Fruit fly (Drosophila melanogaster) whole organism, embryonic: ENCODE results near the gene CG34353.
A peak's percentile ranks its signal among the peaks of the same experiment; 100 is the strongest.

Experiments used
- Atf-2 ChIP-seq: fragments of 200-800 bp; sonication (Bioruptor generic); optimal IDR thresholded peaks from 2 replicates; lab custom pipeline; 2016; ENCODE audit warnings: missing biosample characterization, missing genetic modification characterization
- Bdp1 ChIP-seq: fragments of 200-800 bp; sonication (Bioruptor generic); optimal IDR thresholded peaks from 3 replicates; lab custom pipeline; 2016; ENCODE audit warnings: missing biosample characterization, missing genetic modification characterization
- CG10654 ChIP-seq: fragments of 200-800 bp; sonication (Bioruptor generic); optimal IDR thresholded peaks from 2 replicates; lab custom pipeline; 2016; ENCODE audit warnings: missing biosample characterization, missing genetic modification characterization
- CG11085 ChIP-seq: fragments of 200-800 bp; sonication (Bioruptor generic); IDR thresholded peaks from 2 replicates; pipeline ENCODE4 v1.3.6; 2022; ENCODE audit warnings: missing biosample characterization, missing genetic modification characterization
- CG11723 ChIP-seq: fragments of 200-800 bp; sonication (Bioruptor generic); optimal IDR thresholded peaks from 2 replicates; lab custom pipeline; 2017; ENCODE audit warnings: missing biosample characterization, mild to moderate bottlenecking, missing genetic modification characterization
- CG12391 ChIP-seq: fragments of 200-800 bp; sonication (Bioruptor generic); optimal IDR thresholded peaks from 3 replicates; lab custom pipeline; 2018; ENCODE audit warnings: missing biosample characterization, mild to moderate bottlenecking, missing genetic modification characterization, moderate library complexity
- CG13296 ChIP-seq: fragments of 200-800 bp; sonication (Bioruptor generic); optimal IDR thresholded peaks from 3 replicates; lab custom pipeline; 2018; ENCODE audit warnings: missing biosample characterization, mild to moderate bottlenecking, missing genetic modification characterization
- CG13624 ChIP-seq: fragments of 200-800 bp; sonication (Bioruptor generic); optimal IDR thresholded peaks from 2 replicates; lab custom pipeline; 2016; ENCODE audit warnings: missing biosample characterization, missing genetic modification characterization
- CG13775 ChIP-seq: fragments of 200-800 bp; sonication (Bioruptor generic); optimal IDR thresholded peaks from 3 replicates; lab custom pipeline; 2017; ENCODE audit warnings: missing biosample characterization, mild to moderate bottlenecking, missing genetic modification characterization
- CG14441 ChIP-seq: fragments of 200-800 bp; sonication (Bioruptor generic); IDR thresholded peaks from 2 replicates; pipeline ENCODE4 v1.3.6; 2022; ENCODE audit warnings: missing biosample characterization, missing genetic modification characterization
- CG16815 ChIP-seq: fragments of 200-800 bp; sonication (Bioruptor generic); optimal IDR thresholded peaks from 3 replicates; lab custom pipeline; 2017; ENCODE audit warnings: missing biosample characterization, mild to moderate bottlenecking, missing genetic modification characterization
- CG17186 ChIP-seq: fragments of 200-800 bp; sonication (Bioruptor generic); optimal IDR thresholded peaks from 3 replicates; lab custom pipeline; 2017; ENCODE audit warnings: missing biosample characterization, missing genetic modification reagents, missing genetic modification characterization
- CG2120 ChIP-seq: fragments of 200-800 bp; sonication (Bioruptor generic); optimal IDR thresholded peaks from 3 replicates; lab custom pipeline; 2016; ENCODE audit warnings: missing biosample characterization, missing genetic modification characterization
- CG2678 ChIP-seq: fragments of 200-800 bp; sonication (Bioruptor generic); optimal IDR thresholded peaks from 3 replicates; lab custom pipeline; 2019; ENCODE audit warnings: missing biosample characterization, mild to moderate bottlenecking, missing genetic modification characterization, moderate library complexity
- CG30403 ChIP-seq: fragments of 200-800 bp; sonication (Bioruptor generic); optimal IDR thresholded peaks from 3 replicates; lab custom pipeline; 2016; ENCODE audit warnings: missing biosample characterization, missing genetic modification characterization
- CG33213 ChIP-seq: fragments of 200-800 bp; sonication (Bioruptor generic); optimal IDR thresholded peaks from 3 replicates; lab custom pipeline; 2016; ENCODE audit warnings: missing biosample characterization, missing genetic modification characterization
- CG3407 ChIP-seq: fragments of 200-800 bp; sonication (Bioruptor generic); optimal IDR thresholded peaks from 2 replicates; lab custom pipeline; 2018; ENCODE audit warnings: missing biosample characterization, mild to moderate bottlenecking, missing genetic modification characterization
- CG4360 ChIP-seq: fragments of 200-800 bp; sonication (Bioruptor generic); IDR thresholded peaks from 2 replicates; pipeline ENCODE4 v1.3.6; 2022; ENCODE audit warnings: missing biosample characterization, missing genetic modification characterization
- CG4730 ChIP-seq: fragments of 200-800 bp; sonication (Bioruptor generic); IDR thresholded peaks from 2 replicates; pipeline ENCODE4 v1.3.6; 2022; ENCODE audit warnings: missing biosample characterization, missing genetic modification characterization
- CG4820 ChIP-seq: fragments of 200-800 bp; sonication (Bioruptor generic); optimal IDR thresholded peaks from 3 replicates; lab custom pipeline; 2016; ENCODE audit warnings: missing biosample characterization, missing genetic modification characterization
- CG5245 ChIP-seq: fragments of 200-800 bp; sonication (Bioruptor generic); optimal IDR thresholded peaks from 3 replicates; lab custom pipeline; 2016; ENCODE audit warnings: missing biosample characterization, missing genetic modification characterization
- CG6254 ChIP-seq: fragments of 200-800 bp; sonication (Bioruptor generic); optimal IDR thresholded peaks from 3 replicates; lab custom pipeline; 2017; ENCODE audit warnings: mild to moderate bottlenecking, missing biosample characterization, missing genetic modification reagents, missing genetic modification characterization
- CG6765 ChIP-seq: fragments of 200-800 bp; sonication (Bioruptor generic); optimal IDR thresholded peaks from 3 replicates; lab custom pipeline; 2017; ENCODE audit warnings: missing biosample characterization, mild to moderate bottlenecking, missing genetic modification characterization
- CG7556 ChIP-seq: fragments of 200-800 bp; sonication (Bioruptor generic); optimal IDR thresholded peaks from 2 replicates; lab custom pipeline; 2017; ENCODE audit warnings: missing biosample characterization, mild to moderate bottlenecking, missing genetic modification characterization
- CG7786 ChIP-seq: fragments of 200-800 bp; sonication (Bioruptor generic); optimal IDR thresholded peaks from 2 replicates; lab custom pipeline; 2016; ENCODE audit warnings: missing biosample characterization, missing genetic modification characterization
- CG7963 ChIP-seq: fragments of 200-800 bp; sonication (Bioruptor generic); IDR thresholded peaks from 3 replicates; pipeline ENCODE4 v1.3.6; 2022; ENCODE audit warnings: missing biosample characterization, missing genetic modification characterization; ENCODE audit not compliant: partially characterized antibody
- CG9876 ChIP-seq: fragments of 200-800 bp; sonication (Bioruptor generic); optimal IDR thresholded peaks from 2 replicates; lab custom pipeline; 2016; ENCODE audit warnings: missing biosample characterization, missing genetic modification characterization
- CoRest ChIP-seq: fragments of 200-800 bp; sonication (Bioruptor generic); optimal IDR thresholded peaks from 3 replicates; lab custom pipeline; 2018; ENCODE audit warnings: missing biosample characterization, mild to moderate bottlenecking, missing genetic modification characterization, moderate library complexity
- Hand ChIP-seq: fragments of 200-800 bp; sonication (Bioruptor generic); optimal IDR thresholded peaks from 2 replicates; lab custom pipeline; 2017; ENCODE audit warnings: mild to moderate bottlenecking, missing biosample characterization, missing genetic modification reagents, missing genetic modification characterization
- Hey ChIP-seq: fragments of 200-800 bp; sonication (Bioruptor generic); optimal IDR thresholded peaks from 3 replicates; lab custom pipeline; 2018; ENCODE audit warnings: missing biosample characterization, mild to moderate bottlenecking, missing genetic modification characterization
- MESR4 ChIP-seq: fragments of 200-800 bp; sonication (Bioruptor generic); optimal IDR thresholded peaks from 2 replicates; lab custom pipeline; 2018; ENCODE audit warnings: missing biosample characterization, mild to moderate bottlenecking, missing genetic modification characterization, moderate library complexity
- Mad ChIP-seq: fragments of 200-800 bp; sonication (Bioruptor generic); optimal IDR thresholded peaks from 2 replicates; lab custom pipeline; 2016; ENCODE audit warnings: missing biosample characterization, missing genetic modification characterization
- Mes4 ChIP-seq: fragments of 200-800 bp; sonication (Bioruptor generic); optimal IDR thresholded peaks from 2 replicates; lab custom pipeline; 2016; ENCODE audit warnings: missing biosample characterization, missing genetic modification characterization
- Pdp1 ChIP-seq, 2 experiments: fragments of 200-800 bp; sonication (Bioruptor generic); optimal IDR thresholded peaks; 3 replicates each; lab custom pipeline; 2016; ENCODE audit warnings: missing biosample characterization in 2 of 2, missing genetic modification characterization in 2 of 2, mild to moderate bottlenecking in 1 of 2, moderate library complexity in 1 of 2
- aop ChIP-seq: fragments of 200-800 bp; sonication (Bioruptor generic); IDR thresholded peaks from 2 replicates; pipeline ENCODE4 v1.3.6; 2022; ENCODE audit warnings: missing biosample characterization, missing genetic modification characterization
- ara ChIP-seq: fragments of 200-800 bp; sonication (Bioruptor generic); IDR thresholded peaks from 2 replicates; pipeline ENCODE4 v1.3.6; 2022; ENCODE audit warnings: missing biosample characterization, missing genetic modification characterization
- az2 ChIP-seq: fragments of 200-800 bp; sonication (Bioruptor generic); optimal IDR thresholded peaks from 3 replicates; lab custom pipeline; 2016; ENCODE audit warnings: missing biosample characterization, missing genetic modification characterization
- bcd ChIP-seq: fragments of 200-800 bp; sonication (Bioruptor generic); optimal IDR thresholded peaks from 2 replicates; lab custom pipeline; 2017; ENCODE audit warnings: missing biosample characterization, mild to moderate bottlenecking, missing genetic modification characterization
- btn ChIP-seq: fragments of 200-800 bp; sonication (Bioruptor generic); optimal IDR thresholded peaks from 2 replicates; lab custom pipeline; 2016; ENCODE audit warnings: missing biosample characterization, missing genetic modification characterization
- dm ChIP-seq: fragments of 200-800 bp; sonication (Bioruptor generic); optimal IDR thresholded peaks from 3 replicates; lab custom pipeline; 2016; ENCODE audit warnings: missing biosample characterization, missing genetic modification characterization
- exex ChIP-seq: fragments of 200-800 bp; sonication (Bioruptor generic); optimal IDR thresholded peaks from 4 replicates; lab custom pipeline; 2018; ENCODE audit warnings: missing biosample characterization, mild to moderate bottlenecking, missing genetic modification characterization, moderate library complexity
- fu2 ChIP-seq: fragments of 200-800 bp; sonication (Bioruptor generic); optimal IDR thresholded peaks from 2 replicates; lab custom pipeline; 2016; ENCODE audit warnings: missing biosample characterization, missing genetic modification characterization
- odd ChIP-seq: fragments of 200-800 bp; sonication (Bioruptor generic); optimal IDR thresholded peaks from 2 replicates; lab custom pipeline; 2017; ENCODE audit warnings: missing biosample characterization, mild to moderate bottlenecking, missing genetic modification characterization
- onecut ChIP-seq: fragments of 200-800 bp; sonication (Bioruptor generic); IDR thresholded peaks from 2 replicates; pipeline ENCODE4 v1.3.6; 2022; ENCODE audit warnings: missing biosample characterization, missing genetic modification characterization
- pfk ChIP-seq: fragments of 200-800 bp; sonication (Bioruptor generic); optimal IDR thresholded peaks from 2 replicates; lab custom pipeline; 2018; ENCODE audit warnings: missing biosample characterization, mild to moderate bottlenecking, missing genetic modification characterization, moderate library complexity
- row ChIP-seq: fragments of 200-800 bp; sonication (Bioruptor generic); IDR thresholded peaks from 3 replicates; pipeline ENCODE4 v1.3.6; 2022; ENCODE audit warnings: missing biosample characterization, missing genetic modification characterization
- slou ChIP-seq: fragments of 200-800 bp; sonication (Bioruptor generic); optimal IDR thresholded peaks from 3 replicates; lab custom pipeline; 2016; ENCODE audit warnings: missing biosample characterization, missing genetic modification characterization
- trh ChIP-seq: fragments of 200-800 bp; sonication (Bioruptor generic); optimal IDR thresholded peaks from 2 replicates; lab custom pipeline; 2016; ENCODE audit warnings: missing biosample characterization, missing genetic modification characterization
- ttk ChIP-seq: fragments of 200-800 bp; sonication (Bioruptor generic); IDR thresholded peaks from 2 replicates; pipeline ENCODE4 v2.1.2; 2022; ENCODE audit warnings: missing biosample characterization, missing genetic modification characterization
- unpg ChIP-seq: fragments of 200-800 bp; sonication (Bioruptor generic); optimal IDR thresholded peaks from 3 replicates; lab custom pipeline; 2018; ENCODE audit warnings: missing biosample characterization, mild to moderate bottlenecking, missing genetic modification characterization, moderate library complexity
- vnd ChIP-seq: fragments of 200-800 bp; sonication (Bioruptor generic); IDR thresholded peaks from 3 replicates; pipeline ENCODE4 v1.3.6; 2022; ENCODE audit warnings: missing biosample characterization, missing genetic modification characterization; ENCODE audit not compliant: partially characterized antibody
- zfh1 ChIP-seq: fragments of 200-800 bp; sonication (Bioruptor generic); IDR thresholded peaks from 3 replicates; pipeline ENCODE4 v1.3.6; 2022; ENCODE audit warnings: missing biosample characterization, missing genetic modification characterization

CG34353 gene

DNA sequence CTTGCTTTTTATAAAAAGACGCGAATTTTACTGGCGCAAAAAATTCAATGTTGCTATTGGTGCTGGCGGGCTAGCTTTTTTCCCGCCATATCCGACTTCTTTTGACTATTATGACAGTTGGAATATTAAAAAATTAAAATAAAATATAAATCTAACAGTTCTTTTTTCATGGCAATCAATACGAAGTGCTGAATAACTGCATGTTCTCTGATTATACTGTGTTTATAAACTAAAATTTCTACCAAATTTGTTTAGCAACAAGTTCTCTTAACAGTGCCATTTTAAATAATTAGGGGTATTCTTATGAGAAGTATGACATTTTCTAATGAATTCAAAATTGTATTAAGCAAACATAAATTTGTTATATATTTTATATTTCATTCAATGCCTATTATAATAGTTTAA is 13.7 kb upstream of the CG34353 start, which contains the start of gene Boh1 (continued):
- peak; percentile 20 for TF ChIP-seq CG7556 (GFP tag; lab: Kevin White, UChicago)
- TF ChIP-seq CG12391 (tag; lab: Kevin White, UChicago): peak; percentile 61
- TF ChIP-seq CG6765 (GFP tag; lab: Kevin White, UChicago): peak; percentile 37
- peak; percentile 60 for TF ChIP-seq CG2678 (tag; lab: Kevin White, UChicago)
- TF ChIP-seq CG11085 (GFP tag; lab: Robert Waterston, UW): no peak
- peak; percentile 90 for TF ChIP-seq row (GFP tag; lab: Robert Waterston, UW)
- no peak for TF ChIP-seq Hand (GFP tag; lab: Kevin White, UChicago)
- TF ChIP-seq CG9876 (GFP tag; lab: Kevin White, UChicago): no peak
- TF ChIP-seq Hey (tag; lab: Kevin White, UChicago): no peak
- no peak for TF ChIP-seq ttk (GFP tag; lab: Robert Waterston, UW)
- TF ChIP-seq CG30403: peak; percentile 37
- no peak for TF ChIP-seq bcd (GFP tag; lab: Kevin White, UChicago)
- TF ChIP-seq CG10654: no peak
- TF ChIP-seq CG13296 (GFP tag; lab: Kevin White, UChicago): peak; percentile 56
- no peak for TF ChIP-seq slou (GFP tag; lab: Kevin White, UChicago)
- TF ChIP-seq CG7786 (GFP tag; lab: Kevin White, UChicago): no peak
- TF ChIP-seq Bdp1: no peak
- no peak for TF ChIP-seq btn (GFP tag; lab: Kevin White, UChicago)
- no peak for TF ChIP-seq Mes4 (GFP tag; lab: Kevin White, UChicago)
- no peak for TF ChIP-seq CG16815
- no peak for TF ChIP-seq CG5245 (GFP tag; lab: Kevin White, UChicago)
- TF ChIP-seq Atf-2 (GFP tag; lab: Kevin White, UChicago): no peak
- TF ChIP-seq CG2120 (GFP tag; lab: Kevin White, UChicago): peak; percentile 3
- peak in 1 of 2 experiments; percentile 7 for TF ChIP-seq Pdp1 (GFP tag; optimal IDR thresholded peaks at IDR 0.05; lab: Kevin White, UChicago)
- TF ChIP-seq Mad (GFP tag; lab: Kevin White, UChicago): no peak
- TF ChIP-seq CG13775 (GFP tag; lab: Kevin White, UChicago): peak; percentile 26
- no peak for TF ChIP-seq CG11723 (GFP tag; lab: Kevin White, UChicago)
- no peak for TF ChIP-seq dm (GFP tag; lab: Kevin White, UChicago)
- TF ChIP-seq aop (GFP tag; lab: Robert Waterston, UW): no peak
- peak; percentile 28; the same call in 1 of the 2 replicates for TF ChIP-seq CG14441 (GFP tag; lab: Robert Waterston, UW)
- TF ChIP-seq exex (tag; lab: Kevin White, UChicago): no peak
- peak; percentile 10 for TF ChIP-seq CG3407 (GFP tag; lab: Kevin White, UChicago)
- no peak for TF ChIP-seq az2 (GFP tag; lab: Kevin White, UChicago)
- no peak for TF ChIP-seq vnd (GFP tag; lab: Robert Waterston, UW)
- no peak for TF ChIP-seq CG4820 (GFP tag; lab: Kevin White, UChicago)
- no peak for TF ChIP-seq onecut
- peak; percentile 56 for TF ChIP-seq CoRest (tag; lab: Kevin White, UChicago)
- no peak for TF ChIP-seq ara (GFP tag; lab: Robert Waterston, UW)
- TF ChIP-seq trh (GFP tag; lab: Kevin White, UChicago): no peak
- TF ChIP-seq pfk: no peak
- no peak for TF ChIP-seq odd (GFP tag; lab: Kevin White, UChicago)
- no peak for TF ChIP-seq MESR4 (GFP tag; lab: Kevin White, UChicago)
- TF ChIP-seq CG6254 (GFP tag; lab: Kevin White, UChicago): no peak
- no peak for TF ChIP-seq CG7963
- TF ChIP-seq CG13624 (GFP tag; lab: Kevin White, UChicago): no peak
- TF ChIP-seq CG4360 (GFP tag; lab: Robert Waterston, UW): no peak
- no peak for TF ChIP-seq fu2 (GFP tag; lab: Kevin White, UChicago)
- peak; percentile 21 for TF ChIP-seq unpg
- TF ChIP-seq CG33213 (GFP tag; lab: Kevin White, UChicago): peak; percentile 22
- TF ChIP-seq zfh1 (GFP tag; lab: Robert Waterston, UW): no peak
- TF ChIP-seq CG17186 (GFP tag; lab: Kevin White, UChicago): no peak
- TF ChIP-seq CG4730 (GFP tag; lab: Robert Waterston, UW): no peak
